Worm (Caenorhabditis elegans) whole organism, L4 larva: ENCODE measurements around the gene aqp-1.

Experiments used
- egl-27 ChIP-seq: sonication (generic microtip); optimal IDR thresholded peaks from 3 replicates; lab custom pipeline; 2017; ENCODE audit warnings: missing biosample characterization, missing genetic modification reagents, missing genetic modification characterization
- lin-38 ChIP-seq: fragments of 200-800 bp; sonication (Bioruptor generic); IDR thresholded peaks from 2 replicates; pipeline ENCODE4 v1.3.6; 2022; ENCODE audit warnings: missing genetic modification reagents, missing genetic modification characterization, missing compliant biosample characterization
- lin-39 ChIP-seq: fragments of 150-350 bp; optimal IDR thresholded peaks from 2 replicates; lab custom pipeline; 2014; ENCODE audit warnings: missing biosample characterization, missing genetic modification reagents, missing genetic modification characterization
- nhr-77 ChIP-seq: fragments of 150-350 bp; optimal IDR thresholded peaks from 2 replicates; lab custom pipeline; 2014; ENCODE audit warnings: missing biosample characterization, missing genetic modification characterization
- pha-4 ChIP-seq, 2 experiments: fragments of 150-350 bp in 1 of 2; fragments of 200-800 bp in 1 of 2; sonication (Bioruptor generic) in 1 of 2; IDR thresholded peaks in 1 of 2; optimal IDR thresholded peaks in 1 of 2; 2 replicates each; pipeline versions ENCODE4 v1.3.6 to Lab custom; 2014 to 2022; ENCODE audit warnings: missing genetic modification characterization in 2 of 2, missing genetic modification reagents in 2 of 2, missing biosample characterization in 1 of 2, missing compliant biosample characterization in 1 of 2
- unc-62 ChIP-seq, 3 experiments: fragments of 150-350 bp in 1 of 3; sonication (generic microtip); optimal IDR thresholded peaks in 2 of 3; peaks in 1 of 3; 1 replicate in 1 of 3; 2 replicates in 2 of 3; lab custom pipeline; 2014 to 2017; ENCODE audit warnings: missing biosample characterization in 3 of 3, missing genetic modification characterization in 3 of 3, missing genetic modification reagents in 3 of 3, missing genotype in 1 of 3
- zag-1 ChIP-seq: fragments of 150-350 bp; optimal IDR thresholded peaks from 2 replicates; lab custom pipeline; 2014; ENCODE audit warnings: missing biosample characterization, missing genetic modification characterization

DNA sequence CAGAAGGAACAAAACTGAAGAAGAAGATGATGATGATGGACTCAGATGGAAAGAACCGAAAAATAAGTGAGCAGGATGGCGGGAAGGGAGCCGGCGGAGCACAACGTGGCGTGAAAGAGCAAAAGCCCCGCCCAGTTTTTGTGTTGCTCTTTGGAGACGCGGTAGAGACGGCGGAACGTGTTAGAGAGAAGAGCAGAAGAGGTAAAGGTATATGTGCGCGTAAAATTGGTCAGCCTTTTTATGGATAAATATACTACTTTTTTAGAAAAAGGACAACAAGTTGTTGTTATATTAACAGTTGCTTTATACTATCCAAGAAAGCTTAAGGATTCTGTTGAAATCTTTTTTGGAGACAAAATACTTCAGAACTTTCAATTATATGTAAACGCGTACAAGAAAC is 21.1 kb downstream of the aqp-1 start, which contains the start of gene E04F6.10:
- TF ChIP-seq nhr-77 (no peak), egl-27 (tag; lab: Kevin White, UChicago) (no peak), unc-62 (GFP tag; optimal IDR thresholded peaks at IDR 0.05 in 1 of 2; lab: Kevin White, UChicago) (peak in 1 of 2 experiments; percentile 57), unc-62 (tag; optimal IDR thresholded peaks at IDR 0.05; lab: Kevin White, UChicago) (no peak), lin-39 (tag; lab: Kevin White, UChicago) (no peak), lin-38 (no peak), pha-4 (GFP tag; IDR thresholded peaks at IDR 0.05; lab: Robert Waterston, UW) (no peak), pha-4 (tag; optimal IDR thresholded peaks at IDR 0.05; lab: Kevin White, UChicago) (no peak), zag-1 (tag; lab: Kevin White, UChicago) (no peak)
